Fruit fly (Drosophila melanogaster) whole organism, wandering third instar larva: ENCODE measurements around the gene Grx1.

Experiments used
- Abd-B ChIP-seq: fragments of >200 bp; optimal IDR thresholded peaks from 2 replicates; lab custom pipeline; 2017; ENCODE audit warnings: missing biosample characterization, missing genetic modification characterization
- CG32264 ChIP-seq: fragments of 200-800 bp; sonication (Bioruptor generic); optimal IDR thresholded peaks from 2 replicates; lab custom pipeline; 2016; ENCODE audit warnings: missing biosample characterization, missing genetic modification characterization
- CG9705 ChIP-seq: fragments of 200-800 bp; sonication (Bioruptor generic); optimal IDR thresholded peaks from 2 replicates; lab custom pipeline; 2018; ENCODE audit warnings: missing biosample characterization, mild to moderate bottlenecking, missing genetic modification characterization
- CrebA ChIP-seq: fragments of 200-800 bp; sonication (Bioruptor generic); optimal IDR thresholded peaks from 2 replicates; lab custom pipeline; 2016; ENCODE audit warnings: missing biosample characterization, mild to moderate bottlenecking, missing genetic modification characterization, borderline replicate concordance
- Dif ChIP-seq: fragments of 200-275, 200-300 bp; sonication (Bioruptor generic); optimal IDR thresholded peaks from 2 replicates; lab custom pipeline; 2018; ENCODE audit warnings: missing biosample characterization, missing genetic modification characterization; ENCODE audit not compliant: partially characterized antibody
- HLH106 ChIP-seq: fragments of 200-800 bp; optimal IDR thresholded peaks from 3 replicates; lab custom pipeline; 2019; ENCODE audit warnings: missing biosample characterization, mild to moderate bottlenecking, missing genetic modification characterization, moderate library complexity
- Hr78 ChIP-seq: fragments of >200 bp; optimal IDR thresholded peaks from 2 replicates; lab custom pipeline; 2017; ENCODE audit warnings: missing biosample characterization, missing genetic modification characterization
- Hr83 ChIP-seq: fragments of 200-300 bp; sonication (Bioruptor generic); optimal IDR thresholded peaks from 2 replicates; lab custom pipeline; 2016; ENCODE audit warnings: missing biosample characterization, mild to moderate bottlenecking, missing genetic modification characterization, moderate library complexity; ENCODE audit not compliant: poor library complexity, severe bottlenecking
- Jra ChIP-seq: sonication (Bioruptor generic); optimal IDR thresholded peaks from 2 replicates; lab custom pipeline; 2016; ENCODE audit warnings: missing biosample characterization, missing genetic modification characterization
- Myc ChIP-seq: fragments of >200 bp; optimal IDR thresholded peaks from 2 replicates; lab custom pipeline; 2017
- N ChIP-seq: fragments of >200 bp; optimal IDR thresholded peaks from 2 replicates; lab custom pipeline; 2018; ENCODE audit warnings: missing biosample characterization, missing external identifiers, missing genetic modification characterization
- OdsH ChIP-seq: fragments of 200-800 bp; sonication (Bioruptor generic); optimal IDR thresholded peaks from 2 replicates; lab custom pipeline; 2016; ENCODE audit warnings: missing biosample characterization, mild to moderate bottlenecking, missing genetic modification characterization
- Rel ChIP-seq, 2 experiments: fragments of 200-800 bp; sonication (Bioruptor generic) in 1 of 2; optimal IDR thresholded peaks; 2 replicates in 1 of 2; 3 replicates in 1 of 2; lab custom pipeline; 2016 to 2019; ENCODE audit warnings: mild to moderate bottlenecking in 2 of 2, missing biosample characterization in 2 of 2, missing genetic modification characterization in 2 of 2, moderate library complexity in 1 of 2
- Vsx2 ChIP-seq: fragments of 200-300, 225-300 bp; sonication (Bioruptor generic); optimal IDR thresholded peaks from 2 replicates; lab custom pipeline; 2018; ENCODE audit warnings: missing biosample characterization, missing genetic modification characterization; ENCODE audit not compliant: partially characterized antibody
- br ChIP-seq: fragments of 200-800 bp; sonication (Bioruptor generic); optimal IDR thresholded peaks from 2 replicates; lab custom pipeline; 2016; ENCODE audit warnings: missing biosample characterization, missing genetic modification characterization
- brk ChIP-seq: fragments of 200-800 bp; sonication (Bioruptor generic); optimal IDR thresholded peaks from 2 replicates; lab custom pipeline; 2016; ENCODE audit warnings: missing biosample characterization, mild to moderate bottlenecking, missing genetic modification characterization
- dl ChIP-seq, 2 experiments: fragments of 175-275, 200-275 bp in 1 of 2; fragments of 200-275 bp in 1 of 2; sonication (Bioruptor generic); optimal IDR thresholded peaks; lab custom pipeline; 2018; ENCODE audit warnings: mild to moderate bottlenecking in 2 of 2, missing biosample characterization in 2 of 2, missing genetic modification characterization in 2 of 2, moderate library complexity in 2 of 2; ENCODE audit not compliant: partially characterized antibody in 2 of 2, insufficient read depth in 1 of 2
- dmrt93B ChIP-seq: fragments of 200-800 bp; sonication (Bioruptor generic); optimal IDR thresholded peaks from 2 replicates; lab custom pipeline; 2018; ENCODE audit warnings: missing biosample characterization, mild to moderate bottlenecking, missing genetic modification characterization
- ey ChIP-seq: fragments of 200-800 bp; sonication (Bioruptor generic); optimal IDR thresholded peaks from 2 replicates; lab custom pipeline; 2016; ENCODE audit warnings: missing biosample characterization, missing genetic modification characterization
- foxo ChIP-seq, 2 experiments: fragments of 200-800 bp; sonication (Bioruptor generic); optimal IDR thresholded peaks; 2 replicates in 1 of 2; 3 replicates in 1 of 2; lab custom pipeline; 2016 to 2017; ENCODE audit warnings: missing biosample characterization in 2 of 2, missing genetic modification characterization in 2 of 2
- h ChIP-seq: fragments of 200-800 bp; sonication (Bioruptor generic); optimal IDR thresholded peaks from 3 replicates; lab custom pipeline; 2016; ENCODE audit warnings: missing biosample characterization, mild to moderate bottlenecking, missing genetic modification characterization
- jim ChIP-seq: fragments of 175-275, 200-325 bp; sonication (Bioruptor generic); optimal IDR thresholded peaks from 2 replicates; lab custom pipeline; 2016; ENCODE audit warnings: missing biosample characterization, mild to moderate bottlenecking, missing genetic modification characterization
- lola ChIP-seq: fragments of >200 bp; optimal IDR thresholded peaks from 2 replicates; lab custom pipeline; 2017; ENCODE audit warnings: missing biosample characterization, missing genetic modification characterization
- psq ChIP-seq: fragments of 200-800 bp; sonication (Bioruptor generic); optimal IDR thresholded peaks from 3 replicates; lab custom pipeline; 2017; ENCODE audit warnings: missing biosample characterization, mild to moderate bottlenecking, missing genetic modification characterization, moderate library complexity
- rgr ChIP-seq: fragments of 200-800 bp; sonication (Bioruptor generic); optimal IDR thresholded peaks from 3 replicates; lab custom pipeline; 2016; ENCODE audit warnings: missing biosample characterization, mild to moderate bottlenecking, missing genetic modification characterization
- sage ChIP-seq: fragments of 200-800 bp; sonication (Bioruptor generic); optimal IDR thresholded peaks from 2 replicates; lab custom pipeline; 2016; ENCODE audit warnings: missing biosample characterization, mild to moderate bottlenecking, missing genetic modification characterization
- tai ChIP-seq: sonication (Bioruptor generic); optimal IDR thresholded peaks from 2 replicates; lab custom pipeline; 2016; ENCODE audit warnings: missing biosample characterization, missing genetic modification characterization
- woc ChIP-seq: sonication (Bioruptor generic); optimal IDR thresholded peaks from 2 replicates; lab custom pipeline; 2016; ENCODE audit warnings: missing biosample characterization, mild to moderate bottlenecking, missing genetic modification characterization

Gene Grx1

dm6 chr3L:18823870-18824561, 45.0 kb upstream of the Grx1 start:
- TF ChIP-seq HLH106 (tag; lab: Kevin White, UChicago) (no peak), jim (no peak), psq (GFP tag; lab: Kevin White, UChicago) (no peak), woc (GFP tag; lab: Kevin White, UChicago) (no peak), rgr (GFP tag; lab: Kevin White, UChicago) (no peak), br (GFP tag; lab: Kevin White, UChicago) (no peak), Dif (GFP tag; lab: Kevin White, UChicago) (no peak)

- TF ChIP-seq dl (GFP tag; optimal IDR thresholded peaks at IDR 0.05; lab: Kevin White, UChicago; ENCODE audit: insufficient read depth in 1 of 2, partially characterized antibody in 2 of 2) = no peak
Observed at dm6 chr3L:18824851-18825250, 44.2 kb upstream of the Grx1 start.

- peak; percentile 9 for TF ChIP-seq brk (GFP tag; lab: Kevin White, UChicago)
- TF ChIP-seq CG32264 = no peak
- TF ChIP-seq jim = no peak
- no peak for TF ChIP-seq Jra (GFP tag; lab: Kevin White, UChicago)
- no peak for TF ChIP-seq lola (GFP tag; lab: Kevin White, UChicago)
- no peak for TF ChIP-seq br (GFP tag; lab: Kevin White, UChicago)
- no peak for TF ChIP-seq dmrt93B (GFP tag; lab: Kevin White, UChicago)
- no peak for TF ChIP-seq h
- TF ChIP-seq ey (GFP tag; lab: Kevin White, UChicago) = no peak
- TF ChIP-seq Myc = no peak
- TF ChIP-seq Hr83 (GFP tag; lab: Kevin White, UChicago) = no peak
- TF ChIP-seq Rel (GFP tag; optimal IDR thresholded peaks at IDR 0.05; lab: Kevin White, UChicago) = no peak
- peak; percentile 27 for TF ChIP-seq Rel (tag; optimal IDR thresholded peaks at IDR 0.05; lab: Kevin White, UChicago)
- no peak for TF ChIP-seq OdsH (GFP tag; lab: Kevin White, UChicago)
- TF ChIP-seq Vsx2 (GFP tag; lab: Kevin White, UChicago) = no peak
- no peak for TF ChIP-seq foxo (GFP tag; optimal IDR thresholded peaks at IDR 0.05; lab: Kevin White, UChicago)
- no peak for TF ChIP-seq sage
- no peak for TF ChIP-seq HLH106 (tag; lab: Kevin White, UChicago)
Observed at dm6 chr3L:18825993-18826392, 43.0 kb upstream of the Grx1 start.

DNA sequence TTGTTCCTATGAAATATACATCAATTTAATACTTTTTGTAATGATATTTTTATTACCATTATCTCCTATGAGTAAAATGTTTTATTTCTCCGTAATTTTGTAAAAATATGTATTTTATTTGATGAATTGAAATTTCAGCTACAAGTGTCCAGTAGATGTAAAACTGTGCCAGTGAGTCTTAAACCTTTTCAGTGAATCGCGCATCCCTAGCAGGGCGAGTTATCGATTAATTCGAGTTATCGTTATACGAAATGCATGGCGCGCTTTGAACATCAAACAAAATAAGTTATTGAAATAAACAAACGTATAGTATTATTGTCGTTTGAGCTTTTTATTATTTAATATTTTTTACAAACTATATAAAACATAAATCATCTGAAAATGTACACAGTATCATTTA, 40.7 kb upstream of the Grx1 start:
- TF ChIP-seq Vsx2 (GFP tag; lab: Kevin White, UChicago) (peak; percentile 28), woc (GFP tag; lab: Kevin White, UChicago) (no peak), Myc (peak; percentile 86)

- TF ChIP-seq CG9705 (GFP tag; lab: Kevin White, UChicago) = no peak
- TF ChIP-seq lola (GFP tag; lab: Kevin White, UChicago) = no peak
- no peak for TF ChIP-seq Dif (GFP tag; lab: Kevin White, UChicago)
- TF ChIP-seq Abd-B = no peak
- no peak for TF ChIP-seq CG32264
- TF ChIP-seq OdsH (GFP tag; lab: Kevin White, UChicago) = no peak
- TF ChIP-seq ey (GFP tag; lab: Kevin White, UChicago) = no peak
- TF ChIP-seq Hr78 (GFP tag; lab: Kevin White, UChicago) = no peak
- no peak for TF ChIP-seq tai (GFP tag; lab: Kevin White, UChicago)
- TF ChIP-seq br (GFP tag; lab: Kevin White, UChicago) = no peak
- no peak for TF ChIP-seq brk (GFP tag; lab: Kevin White, UChicago)
Observed at dm6 chr3L:18832195-18832594, 36.8 kb upstream of the Grx1 start.

DNA sequence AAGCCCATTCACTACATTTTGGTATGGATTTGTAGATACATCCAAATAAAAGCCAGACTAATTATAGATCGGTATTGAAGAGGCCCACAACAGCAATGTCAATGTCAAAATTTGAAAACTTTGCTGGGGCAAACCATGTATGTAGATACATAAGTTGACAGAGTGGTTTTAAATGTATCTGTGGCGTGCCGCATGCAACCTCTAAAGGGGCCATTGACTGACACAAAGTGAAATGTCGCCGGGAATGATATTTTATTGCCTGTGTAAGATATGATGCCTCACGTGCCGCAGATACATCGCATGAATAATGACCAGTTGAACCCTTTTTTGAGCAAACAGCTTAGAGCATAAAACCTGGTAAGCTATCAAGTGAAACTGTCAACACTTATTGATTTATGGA, 36.3 kb upstream of the Grx1 start:
- TF ChIP-seq lola (GFP tag; lab: Kevin White, UChicago) (no peak), ey (GFP tag; lab: Kevin White, UChicago) (no peak), Dif (GFP tag; lab: Kevin White, UChicago) (no peak), N (GFP tag; lab: Kevin White, UChicago) (no peak), CG9705 (GFP tag; lab: Kevin White, UChicago) (no peak), HLH106 (tag; lab: Kevin White, UChicago) (no peak), psq (GFP tag; lab: Kevin White, UChicago) (no peak), Rel (GFP tag; optimal IDR thresholded peaks at IDR 0.05; lab: Kevin White, UChicago) (no peak), Rel (tag; optimal IDR thresholded peaks at IDR 0.05; lab: Kevin White, UChicago) (no peak), tai (GFP tag; lab: Kevin White, UChicago) (no peak), CrebA (no peak), foxo (GFP tag; optimal IDR thresholded peaks at IDR 0.05; lab: Kevin White, UChicago) (no peak)
